Fruit fly (Drosophila melanogaster) whole organism: ENCODE measurements around the gene CG7943.

ENCODE experiments used
- CG8478 ChIP-seq: fragments of >200 bp; optimal IDR thresholded peaks from 2 replicates; lab custom pipeline; 2018; ENCODE audit warnings: inconsistent platforms
- Dll ChIP-seq: fragments of >200 bp; optimal IDR thresholded peaks from 2 replicates; lab custom pipeline; 2017
- EcR ChIP-seq, 2 experiments: fragments of >200 bp; optimal IDR thresholded peaks; 2 replicates each; lab custom pipeline; 2017; ENCODE audit warnings: missing biosample characterization in 2 of 2, missing genetic modification characterization in 2 of 2, missing genetic modification reagents in 2 of 2
- pan ChIP-seq: fragments of >200 bp; optimal IDR thresholded peaks from 2 replicates; lab custom pipeline; 2017
- psq ChIP-seq: fragments of >200 bp; optimal IDR thresholded peaks from 2 replicates; lab custom pipeline; 2017
- usp ChIP-seq: fragments of >200 bp; optimal IDR thresholded peaks from 2 replicates; lab custom pipeline; 2017; ENCODE audit warnings: missing biosample characterization, missing genetic modification characterization, mixed read lengths

dm6 chr3R:30005332-30005979, 40.8 kb upstream of the CG7943 start:
- no peak for TF ChIP-seq usp (GFP tag; lab: Kevin White, UChicago)
- TF ChIP-seq psq (lab: Kevin White, UChicago) = no peak
- TF ChIP-seq CG8478 (lab: Kevin White, UChicago) = no peak
- TF ChIP-seq pan (lab: Kevin White, UChicago) = no peak
- TF ChIP-seq Dll (lab: Kevin White, UChicago) = no peak
- TF ChIP-seq EcR (GFP tag; optimal IDR thresholded peaks at IDR 0.05; lab: Kevin White, UChicago) = no peak
